Worm (Caenorhabditis elegans) whole organism, L3 larva: ENCODE measurements around the gene rpl-10.

Experiments used
- aly-2 ChIP-seq: fragments of 150-350 bp; optimal IDR thresholded peaks from 2 replicates; lab custom pipeline; 2014; ENCODE audit warnings: missing biosample characterization, missing genetic modification characterization
- ama-1 ChIP-seq: fragments of 150-350 bp; optimal IDR thresholded peaks from 2 replicates; lab custom pipeline; 2018
- ceh-82 ChIP-seq: fragments of 150-350 bp; optimal IDR thresholded peaks from 2 replicates; lab custom pipeline; 2014; ENCODE audit warnings: missing biosample characterization, missing genetic modification characterization
- nfya-1 ChIP-seq: sonication (generic microtip); optimal IDR thresholded peaks from 2 replicates; lab custom pipeline; 2017; ENCODE audit warnings: missing genetic modification characterization, mild to moderate bottlenecking, missing compliant biosample characterization, antibody characterized with exemption, moderate library complexity; ENCODE audit not compliant: insufficient read depth
- nhr-12 ChIP-seq: fragments of 150-350 bp; optimal IDR thresholded peaks from 2 replicates; lab custom pipeline; 2014; ENCODE audit warnings: missing biosample characterization, missing genetic modification characterization
- nhr-25 ChIP-seq: sonication (generic microtip); optimal IDR thresholded peaks from 2 replicates; lab custom pipeline; 2017; ENCODE audit warnings: missing biosample characterization, missing genetic modification characterization
- pha-4 ChIP-seq: fragments of 150-350 bp; optimal IDR thresholded peaks from 2 replicates; lab custom pipeline; 2014; ENCODE audit warnings: missing biosample characterization, missing genetic modification reagents, missing genetic modification characterization
- tbx-2 ChIP-seq: sonication (generic microtip); optimal IDR thresholded peaks from 2 replicates; lab custom pipeline; 2016; ENCODE audit warnings: mild to moderate bottlenecking, missing genetic modification characterization, missing compliant biosample characterization
- unc-39 ChIP-seq: sonication (generic microtip); optimal IDR thresholded peaks from 4 replicates; lab custom pipeline; 2017; ENCODE audit warnings: missing biosample characterization, missing genetic modification characterization
- ztf-11 ChIP-seq: fragments of 150-350 bp; optimal IDR thresholded peaks from 2 replicates; lab custom pipeline; 2014; ENCODE audit warnings: missing biosample characterization, missing genetic modification characterization

DNA sequence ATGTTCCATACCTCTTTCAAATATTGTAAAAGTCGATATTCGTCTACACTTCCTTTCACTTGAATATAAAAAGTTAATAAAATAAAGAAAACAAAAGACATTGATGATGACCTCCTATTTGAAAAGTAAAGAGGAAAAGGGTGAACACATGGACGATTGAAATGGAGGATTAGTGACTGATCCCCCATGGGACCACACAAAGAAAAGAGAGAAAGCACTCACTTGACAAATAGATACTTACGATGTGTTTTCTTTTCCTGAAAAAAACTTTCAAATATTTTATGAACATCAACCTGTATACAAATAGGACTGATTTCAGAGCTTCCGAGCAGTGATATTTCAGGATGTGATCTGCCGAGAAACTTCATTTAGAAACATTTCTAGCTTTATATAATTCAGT is 33.4 kb downstream of the rpl-10 start, which contains the start of gene acr-14:
- TF ChIP-seq ztf-11 (tag; lab: Kevin White, UChicago) (no peak), tbx-2 (tag; lab: Kevin White, UChicago) (no peak), aly-2 (tag; lab: Kevin White, UChicago) (no peak), nhr-25 (tag; lab: Kevin White, UChicago) (no peak), ceh-82 (tag; lab: Kevin White, UChicago) (no peak), pha-4 (no peak), nhr-12 (tag; lab: Kevin White, UChicago) (no peak), ama-1 (no peak), unc-39 (tag; lab: Kevin White, UChicago) (no peak), nfya-1 (tag; lab: Kevin White, UChicago) (no peak)
